Fruit fly (Drosophila melanogaster) whole organism, embryonic: ENCODE measurements around the gene CG5080.

Experiments used
- CG11093 ChIP-seq: fragments of 200-800 bp; sonication (Bioruptor generic); IDR thresholded peaks from 3 replicates; pipeline ENCODE4 v1.3.6; 2022; ENCODE audit warnings: missing biosample characterization, missing genetic modification characterization
- ato ChIP-seq: fragments of 200-800 bp; sonication (Bioruptor generic); IDR thresholded peaks from 2 replicates; pipeline ENCODE4 v1.3.6; 2022; ENCODE audit warnings: missing biosample characterization, missing genetic modification characterization; ENCODE audit not compliant: partially characterized antibody

dm6 chr2L:1112641-1113040 is 51.0 kb downstream of the CG5080 start, which contains the start of gene CG14340:
- TF ChIP-seq ato (GFP tag; lab: Robert Waterston, UW) (no peak), CG11093 (GFP tag; lab: Robert Waterston, UW) (no peak)
